Fruit fly (Drosophila melanogaster) whole organism, embryonic: Measurements from ENCODE around the gene sau.

Experiments used
- Abd-B ChIP-seq: fragments of 200-800 bp; sonication (Bioruptor generic); optimal IDR thresholded peaks from 2 replicates; lab custom pipeline; 2018; ENCODE audit warnings: missing biosample characterization, mild to moderate bottlenecking, missing genetic modification characterization, moderate library complexity
- Atf3 ChIP-seq: fragments of 200-800 bp; sonication (Bioruptor generic); optimal IDR thresholded peaks from 3 replicates; lab custom pipeline; 2016; ENCODE audit warnings: missing biosample characterization, missing genetic modification characterization
- CG1024 ChIP-seq: fragments of 200-800 bp; sonication (Bioruptor generic); IDR thresholded peaks from 2 replicates; pipeline ENCODE4 v1.3.6; 2022; ENCODE audit warnings: missing biosample characterization, missing genetic modification characterization
- CG10321 ChIP-seq: fragments of 200-800 bp; sonication (Bioruptor generic); IDR thresholded peaks from 2 replicates; pipeline ENCODE4 v1.3.6; 2022; ENCODE audit warnings: missing biosample characterization, missing genetic modification characterization
- CG12299 ChIP-seq: fragments of 200-800 bp; sonication (Bioruptor generic); optimal IDR thresholded peaks from 2 replicates; lab custom pipeline; 2018; ENCODE audit warnings: missing biosample characterization, mild to moderate bottlenecking, missing genetic modification characterization
- CG1233 ChIP-seq: fragments of 200-800 bp; sonication (Bioruptor generic); optimal IDR thresholded peaks from 4 replicates; lab custom pipeline; 2018; ENCODE audit warnings: missing biosample characterization, mild to moderate bottlenecking, missing genetic modification characterization
- CG13123 ChIP-seq: fragments of 200-800 bp; sonication (Bioruptor generic); optimal IDR thresholded peaks from 2 replicates; lab custom pipeline; 2016; ENCODE audit warnings: missing biosample characterization, missing genetic modification characterization
- CG13424 ChIP-seq: fragments of 200-800 bp; sonication (Bioruptor generic); optimal IDR thresholded peaks from 2 replicates; lab custom pipeline; 2019; ENCODE audit warnings: missing biosample characterization, mild to moderate bottlenecking, missing genetic modification characterization, moderate library complexity
- CG13624 ChIP-seq: fragments of 200-800 bp; sonication (Bioruptor generic); optimal IDR thresholded peaks from 2 replicates; lab custom pipeline; 2016; ENCODE audit warnings: missing biosample characterization, missing genetic modification characterization
- CG13894 ChIP-seq: fragments of 200-800 bp; sonication (Bioruptor generic); optimal IDR thresholded peaks from 3 replicates; lab custom pipeline; 2018; ENCODE audit warnings: missing biosample characterization, mild to moderate bottlenecking, missing genetic modification characterization, moderate library complexity
- CG17328 ChIP-seq: fragments of 200-800 bp; sonication (Bioruptor generic); IDR thresholded peaks from 2 replicates; pipeline ENCODE4 v1.3.6; 2022; ENCODE audit warnings: missing biosample characterization, missing genetic modification characterization
- CG17361 ChIP-seq: fragments of 200-800 bp; sonication (Bioruptor generic); IDR thresholded peaks from 3 replicates; pipeline ENCODE4 v1.3.6; 2022; ENCODE audit warnings: missing biosample characterization, missing genetic modification characterization
- CG1832 ChIP-seq: fragments of 200-800 bp; sonication (Bioruptor generic); optimal IDR thresholded peaks from 2 replicates; lab custom pipeline; 2017; ENCODE audit warnings: missing biosample characterization, mild to moderate bottlenecking, missing genetic modification characterization, inconsistent platforms
- CG30403 ChIP-seq: fragments of 200-800 bp; sonication (Bioruptor generic); optimal IDR thresholded peaks from 3 replicates; lab custom pipeline; 2016; ENCODE audit warnings: missing biosample characterization, missing genetic modification characterization
- CG31224 ChIP-seq: fragments of 200-800 bp; sonication (Bioruptor generic); IDR thresholded peaks from 2 replicates; pipeline ENCODE4 v1.3.6; 2022; ENCODE audit warnings: missing biosample characterization, missing genetic modification characterization
- CG4424 ChIP-seq: fragments of 200-800 bp; sonication (Bioruptor generic); optimal IDR thresholded peaks from 3 replicates; lab custom pipeline; 2016; ENCODE audit warnings: missing biosample characterization, missing genetic modification characterization
- CG5180 ChIP-seq: fragments of 200-800 bp; sonication (Bioruptor generic); optimal IDR thresholded peaks from 3 replicates; lab custom pipeline; 2017; ENCODE audit warnings: missing biosample characterization, missing genetic modification characterization, mild to moderate bottlenecking, moderate library complexity, missing genetic modification reagents
- CG6272 ChIP-seq: fragments of 200-800 bp; sonication (Bioruptor generic); IDR thresholded peaks from 2 replicates; pipeline ENCODE4 v1.3.6; 2022; ENCODE audit warnings: missing biosample characterization, missing genetic modification characterization
- CG6689 ChIP-seq: fragments of 200-800 bp; sonication (Bioruptor generic); IDR thresholded peaks from 2 replicates; pipeline ENCODE4 v1.3.6; 2022; ENCODE audit warnings: missing biosample characterization, missing genetic modification characterization
- CG6854 ChIP-seq: fragments of 200-800 bp; sonication (Bioruptor generic); optimal IDR thresholded peaks from 3 replicates; lab custom pipeline; 2017; ENCODE audit warnings: missing biosample characterization, mild to moderate bottlenecking, missing genetic modification characterization
- CG8765 ChIP-seq: fragments of 200-800 bp; sonication (Bioruptor generic); IDR thresholded peaks from 2 replicates; pipeline ENCODE4 v1.3.6; 2022; ENCODE audit warnings: missing biosample characterization, missing genetic modification characterization
- CG8924 ChIP-seq: fragments of 200-800 bp; optimal IDR thresholded peaks from 3 replicates; lab custom pipeline; 2019; ENCODE audit warnings: missing biosample characterization, mild to moderate bottlenecking, missing genetic modification characterization, moderate library complexity
- CG8944 ChIP-seq: fragments of 200-800 bp; sonication (Bioruptor generic); optimal IDR thresholded peaks from 3 replicates; lab custom pipeline; 2016; ENCODE audit warnings: missing biosample characterization, missing genetic modification characterization
- CG9437 ChIP-seq: fragments of 200-800 bp; sonication (Bioruptor generic); optimal IDR thresholded peaks from 2 replicates; lab custom pipeline; 2018; ENCODE audit warnings: missing biosample characterization, mild to moderate bottlenecking, missing genetic modification characterization
- D ChIP-seq, 2 experiments: fragments of 200-800 bp in 1 of 2; fragments of >200 bp in 1 of 2; sonication (Bioruptor generic) in 1 of 2; optimal IDR thresholded peaks; 2 replicates in 1 of 2; 3 replicates in 1 of 2; lab custom pipeline; 2017; ENCODE audit warnings: mild to moderate bottlenecking in 1 of 2, missing biosample characterization in 1 of 2, missing genetic modification characterization in 1 of 2, missing genetic modification reagents in 1 of 2
- ERR ChIP-seq: fragments of 200-800 bp; sonication (Bioruptor generic); optimal IDR thresholded peaks from 2 replicates; lab custom pipeline; 2016; ENCODE audit warnings: missing biosample characterization, missing genetic modification characterization
- HmgD ChIP-seq: fragments of 200-800 bp; sonication (Bioruptor generic); optimal IDR thresholded peaks from 3 replicates; lab custom pipeline; 2016; ENCODE audit warnings: missing biosample characterization, missing genetic modification characterization
- Hr3 ChIP-seq: fragments of 200-800 bp; sonication (Bioruptor generic); optimal IDR thresholded peaks from 3 replicates; lab custom pipeline; 2016; ENCODE audit warnings: missing biosample characterization, missing genetic modification characterization
- Hr51 ChIP-seq, 2 experiments: fragments of 200-800 bp; sonication (Bioruptor generic); optimal IDR thresholded peaks; 2 replicates in 1 of 2; 3 replicates in 1 of 2; lab custom pipeline; 2016 to 2018; ENCODE audit warnings: missing biosample characterization in 2 of 2, missing genetic modification characterization in 2 of 2, mild to moderate bottlenecking in 1 of 2, moderate library complexity in 1 of 2
- Hr78 ChIP-seq, 2 experiments: fragments of 200-800 bp in 1 of 2; fragments of >200 bp in 1 of 2; sonication (Bioruptor generic) in 1 of 2; optimal IDR thresholded peaks; 2 replicates each; lab custom pipeline; 2017 to 2019; ENCODE audit warnings: missing biosample characterization in 2 of 2, missing genetic modification characterization in 2 of 2, mild to moderate bottlenecking in 1 of 2, moderate library complexity in 1 of 2
- Kr ChIP-seq: fragments of 200-800 bp; sonication (Bioruptor generic); optimal IDR thresholded peaks from 2 replicates; lab custom pipeline; 2017; ENCODE audit warnings: missing biosample characterization, mild to moderate bottlenecking, missing genetic modification characterization
- Lhr ChIP-seq: fragments of 200-800 bp; sonication (Bioruptor generic); optimal IDR thresholded peaks from 3 replicates; lab custom pipeline; 2017; ENCODE audit warnings: mild to moderate bottlenecking, missing biosample characterization, missing genetic modification reagents, missing genetic modification characterization
- Med ChIP-seq: fragments of 200-800 bp; sonication (Bioruptor generic); peaks from one replicate; lab custom pipeline; 2016; ENCODE audit warnings: missing biosample characterization, missing genetic modification characterization, mild to moderate bottlenecking, inconsistent platforms, moderate library complexity
- NC2α ChIP-seq: fragments of 200-800 bp; sonication (Bioruptor generic); optimal IDR thresholded peaks from 2 replicates; lab custom pipeline; 2016; ENCODE audit warnings: missing biosample characterization, missing genetic modification characterization
- Side ChIP-seq: fragments of 200-800 bp; sonication (Bioruptor generic); optimal IDR thresholded peaks from 2 replicates; lab custom pipeline; 2016; ENCODE audit warnings: missing biosample characterization, missing genetic modification characterization
- Sox102F ChIP-seq: fragments of 200-800 bp; sonication (Bioruptor generic); optimal IDR thresholded peaks from 2 replicates; lab custom pipeline; 2018; ENCODE audit warnings: missing biosample characterization, mild to moderate bottlenecking, missing genetic modification characterization, moderate library complexity
- YL-1 ChIP-seq: fragments of 200-800 bp; sonication (Bioruptor generic); optimal IDR thresholded peaks from 3 replicates; lab custom pipeline; 2017; ENCODE audit warnings: missing biosample characterization, mild to moderate bottlenecking, missing genetic modification characterization
- bbx ChIP-seq: fragments of 200-800 bp; sonication (Bioruptor generic); IDR thresholded peaks from 2 replicates; pipeline ENCODE4 v1.3.6; 2022; ENCODE audit warnings: missing biosample characterization, missing genetic modification characterization; ENCODE audit not compliant: partially characterized antibody
- br ChIP-seq: fragments of >200 bp; optimal IDR thresholded peaks from 2 replicates; lab custom pipeline; 2017
- bsh ChIP-seq, 2 experiments: fragments of 200-800 bp; sonication (Bioruptor generic); optimal IDR thresholded peaks; 2 replicates each; lab custom pipeline; 2017 to 2018; ENCODE audit warnings: mild to moderate bottlenecking in 2 of 2, missing biosample characterization in 2 of 2, missing genetic modification characterization in 2 of 2, moderate library complexity in 1 of 2
- fd96Cb ChIP-seq: fragments of 200-800 bp; sonication (Bioruptor generic); optimal IDR thresholded peaks from 2 replicates; lab custom pipeline; 2018; ENCODE audit warnings: missing biosample characterization, mild to moderate bottlenecking, missing genetic modification characterization, moderate library complexity
- gt ChIP-seq: fragments of 200-800 bp; sonication (Bioruptor generic); IDR thresholded peaks from 2 replicates; pipeline ENCODE4 v1.3.6; 2022; ENCODE audit warnings: missing biosample characterization, missing genetic modification characterization
- jumu ChIP-seq: fragments of 200-800 bp; sonication (Bioruptor generic); optimal IDR thresholded peaks from 3 replicates; lab custom pipeline; 2016; ENCODE audit warnings: missing biosample characterization, missing genetic modification characterization
- lilli ChIP-seq: fragments of 200-800 bp; sonication (Bioruptor generic); optimal IDR thresholded peaks from 3 replicates; lab custom pipeline; 2016; ENCODE audit warnings: missing biosample characterization, missing genetic modification characterization
- odd ChIP-seq: fragments of 200-800 bp; sonication (Bioruptor generic); optimal IDR thresholded peaks from 2 replicates; lab custom pipeline; 2017; ENCODE audit warnings: missing biosample characterization, mild to moderate bottlenecking, missing genetic modification characterization
- otp ChIP-seq: fragments of 200-800 bp; sonication (Bioruptor generic); IDR thresholded peaks from 3 replicates; pipeline ENCODE4, ENCODE4 v1.3.6; 2022; ENCODE audit warnings: missing biosample characterization, missing genetic modification characterization
- pita ChIP-seq: fragments of 200-800 bp; sonication (Bioruptor generic); optimal IDR thresholded peaks from 2 replicates; lab custom pipeline; 2017; ENCODE audit warnings: missing biosample characterization, mild to moderate bottlenecking, missing genetic modification characterization
- sens ChIP-seq: fragments of 200-800 bp; sonication (Bioruptor generic); peaks from one replicate; lab custom pipeline; 2016; ENCODE audit warnings: missing biosample characterization, missing genetic modification characterization
- shn ChIP-seq: fragments of 200-800 bp; sonication (Bioruptor generic); optimal IDR thresholded peaks from 3 replicates; lab custom pipeline; 2016; ENCODE audit warnings: missing biosample characterization, missing genetic modification characterization
- sima ChIP-seq: fragments of 200-800 bp; sonication (Bioruptor generic); optimal IDR thresholded peaks from 2 replicates; lab custom pipeline; 2016; ENCODE audit warnings: missing biosample characterization, missing genetic modification characterization
- slp2 ChIP-seq: fragments of 200-800 bp; sonication (Bioruptor generic); optimal IDR thresholded peaks from 2 replicates; lab custom pipeline; 2016; ENCODE audit warnings: missing biosample characterization, missing genetic modification characterization
- tgo ChIP-seq: fragments of 200-800 bp; sonication (Bioruptor generic); IDR thresholded peaks from 3 replicates; pipeline ENCODE4 v1.3.6; 2022; ENCODE audit warnings: missing biosample characterization, missing genetic modification characterization

Gene sau

dm6 chr2L:2192123-2192601 lies 34.0 kb upstream of the sau start, which contains the start of gene CG10874 (continued):
- TF ChIP-seq CG17361 (GFP tag; lab: Robert Waterston, UW): no peak
- TF ChIP-seq HmgD (GFP tag; lab: Kevin White, UChicago): peak; percentile 51
- TF ChIP-seq CG4424 (GFP tag; lab: Kevin White, UChicago): no peak
- TF ChIP-seq ERR (GFP tag; lab: Kevin White, UChicago): no peak
- TF ChIP-seq CG8944 (GFP tag; lab: Kevin White, UChicago): no peak
- TF ChIP-seq CG9437 (GFP tag; lab: Kevin White, UChicago): no peak
- TF ChIP-seq bsh (GFP tag; optimal IDR thresholded peaks at IDR 0.05; lab: Kevin White, UChicago): no peak
- peak; percentile 58 for TF ChIP-seq Abd-B
- no peak for TF ChIP-seq CG8924
- TF ChIP-seq CG1233: no peak
- TF ChIP-seq slp2: no peak
- TF ChIP-seq CG13424: no peak
- no peak for TF ChIP-seq br (lab: Kevin White, UChicago)
- TF ChIP-seq CG13894: peak; percentile 66
- TF ChIP-seq CG1024 (GFP tag; lab: Robert Waterston, UW): no peak
- peak; percentile 74 for TF ChIP-seq Med (GFP tag; lab: Kevin White, UChicago)
- peak; percentile 77 for TF ChIP-seq Lhr (GFP tag; lab: Kevin White, UChicago)
- no peak for TF ChIP-seq Kr (GFP tag; lab: Kevin White, UChicago)
- peak; percentile 88 for TF ChIP-seq YL-1 (GFP tag; lab: Kevin White, UChicago)
- TF ChIP-seq CG13624 (GFP tag; lab: Kevin White, UChicago): no peak
- no peak for TF ChIP-seq jumu (GFP tag; lab: Kevin White, UChicago)
- TF ChIP-seq CG1832 (GFP tag; lab: Kevin White, UChicago): no peak
- TF ChIP-seq otp (GFP tag; lab: Robert Waterston, UW): no peak
- no peak for TF ChIP-seq Hr51 (GFP tag; optimal IDR thresholded peaks at IDR 0.05; lab: Kevin White, UChicago)
- TF ChIP-seq Atf3 (GFP tag; lab: Kevin White, UChicago): no peak
- no peak for TF ChIP-seq shn
- TF ChIP-seq CG10321 (GFP tag; lab: Robert Waterston, UW): no peak
- no peak for TF ChIP-seq odd (GFP tag; lab: Kevin White, UChicago)
- no peak for TF ChIP-seq bbx (GFP tag; lab: Robert Waterston, UW)
- TF ChIP-seq CG5180 (GFP tag; lab: Kevin White, UChicago): no peak
- TF ChIP-seq pita (GFP tag; lab: Kevin White, UChicago): no peak
- TF ChIP-seq sens (GFP tag; lab: Kevin White, UChicago): peak; percentile 65
- TF ChIP-seq Hr78 (GFP tag; optimal IDR thresholded peaks at IDR 0.05; lab: Kevin White, UChicago): no peak
- TF ChIP-seq sima: no peak
- TF ChIP-seq CG17328 (GFP tag; lab: Robert Waterston, UW): no peak
- TF ChIP-seq D (optimal IDR thresholded peaks at IDR 0.05; lab: Kevin White, UChicago): no peak
- no peak for TF ChIP-seq D (GFP tag; optimal IDR thresholded peaks at IDR 0.05; lab: Kevin White, UChicago)
- TF ChIP-seq Hr3 (GFP tag; lab: Kevin White, UChicago): no peak
- TF ChIP-seq CG13123 (GFP tag; lab: Kevin White, UChicago): no peak
- TF ChIP-seq CG8765 (GFP tag; lab: Robert Waterston, UW): no peak
- no peak for TF ChIP-seq CG6854
- no peak for TF ChIP-seq CG12299
- no peak for TF ChIP-seq lilli (GFP tag; lab: Kevin White, UChicago)
- TF ChIP-seq CG31224: no peak
- TF ChIP-seq fd96Cb (tag; lab: Kevin White, UChicago): no peak
- TF ChIP-seq NC2α (GFP tag; lab: Kevin White, UChicago): no peak
- no peak for TF ChIP-seq tgo
- no peak for TF ChIP-seq CG6272 (GFP tag; lab: Robert Waterston, UW)
- TF ChIP-seq gt: no peak
- no peak for TF ChIP-seq CG6689 (GFP tag; lab: Robert Waterston, UW)
- TF ChIP-seq CG30403 (GFP tag; lab: Kevin White, UChicago): no peak
- no peak for TF ChIP-seq Side (GFP tag; lab: Kevin White, UChicago)
- no peak for TF ChIP-seq Sox102F
